Worm (Caenorhabditis elegans): ENCODE data around the gene ZK1127.12.

DNA sequence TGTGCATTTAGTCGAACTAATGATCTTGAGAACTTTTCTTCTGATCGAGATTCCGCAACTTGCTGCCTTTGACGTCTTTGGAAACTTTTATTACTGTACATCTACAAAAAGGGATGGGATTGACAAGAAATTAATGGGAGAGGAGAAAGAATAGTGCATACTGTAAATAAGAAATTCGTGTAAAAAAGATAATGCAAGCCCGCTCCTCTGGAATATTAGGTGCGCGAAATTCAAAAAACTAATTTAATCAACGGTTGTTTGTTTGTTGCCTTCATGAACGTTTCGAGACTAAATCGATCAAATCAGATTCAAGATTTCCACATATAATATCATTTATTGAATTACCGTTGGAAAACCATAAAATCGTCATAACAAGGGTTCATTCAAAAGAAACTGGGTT lies 18.0 kb downstream of the ZK1127.12 start, which contains the start of gene him-14:
- TF ChIP-seq tbx-37 (GFP tag; conservative IDR thresholded peaks at IDR 0.05) (no peak), tra-4 (tag; optimal IDR thresholded peaks at IDR 0.05) (no peak), flt-1 (GFP tag; IDR thresholded peaks at IDR 0.05) (no peak), ets-7 (tag; optimal IDR thresholded peaks at IDR 0.05) (no peak), ama-1 (optimal IDR thresholded peaks at IDR 0.05) (no peak), sea-1 (GFP tag; conservative IDR thresholded peaks at IDR 0.05) (no peak), pes-1 (GFP tag; IDR thresholded peaks at IDR 0.05) (no peak)

All from whole organism, early embryonic.